Worm (Caenorhabditis elegans) whole organism, late embryonic: ENCODE results near the gene F45E12.5.

ENCODE experiments used
- ceh-2 ChIP-seq: sonication (generic microtip); optimal IDR thresholded peaks from 2 replicates; lab custom pipeline; 2016; ENCODE audit warnings: missing genotype, missing genetic modification characterization, missing compliant biosample characterization
- ceh-22 ChIP-seq: sonication (generic microtip); optimal IDR thresholded peaks from 2 replicates; lab custom pipeline; 2017; ENCODE audit warnings: missing biosample characterization, missing genetic modification characterization
- fkh-10 ChIP-seq: fragments of 150-350 bp; optimal IDR thresholded peaks from 2 replicates; lab custom pipeline; 2014; ENCODE audit warnings: missing biosample characterization, missing genetic modification reagents, missing genetic modification characterization
- nfya-1 ChIP-seq: sonication (generic microtip); optimal IDR thresholded peaks from 2 replicates; lab custom pipeline; 2017; ENCODE audit warnings: missing genetic modification characterization, mild to moderate bottlenecking, missing compliant biosample characterization, antibody characterized with exemption, moderate library complexity
- pqm-1 ChIP-seq: sonication (generic microtip); optimal IDR thresholded peaks from 2 replicates; lab custom pipeline; 2016; ENCODE audit warnings: missing genetic modification characterization, missing compliant biosample characterization
- syd-9 ChIP-seq: sonication (generic microtip); optimal IDR thresholded peaks from 2 replicates; lab custom pipeline; 2016; ENCODE audit warnings: mild to moderate bottlenecking, missing genetic modification characterization, moderate library complexity, missing compliant biosample characterization
- tbx-2 ChIP-seq: sonication (generic microtip); optimal IDR thresholded peaks from 2 replicates; lab custom pipeline; 2016; ENCODE audit warnings: missing genetic modification characterization, missing compliant biosample characterization
- ttx-3 ChIP-seq: sonication (generic microtip); optimal IDR thresholded peaks from 2 replicates; lab custom pipeline; 2016; ENCODE audit warnings: missing genetic modification reagents, missing genetic modification characterization, missing compliant biosample characterization

DNA sequence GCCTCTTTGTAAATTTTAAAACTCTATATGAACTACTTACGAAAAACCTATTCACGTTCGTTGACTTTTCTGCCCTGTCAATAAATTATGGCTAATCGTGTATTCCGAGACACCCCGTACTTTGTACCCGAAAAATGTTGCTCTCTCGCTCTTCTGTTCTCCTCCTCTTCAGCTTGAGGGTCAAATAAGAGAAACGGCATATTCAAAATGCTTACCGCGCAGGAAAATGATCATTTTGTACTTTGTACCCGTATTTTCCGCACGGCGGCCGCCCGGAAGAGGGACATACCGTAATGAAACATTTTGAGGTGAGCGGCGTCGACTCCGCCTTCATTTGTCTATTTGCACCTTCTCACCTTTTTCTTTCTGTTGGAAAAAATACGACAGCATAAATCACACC, 33.8 kb upstream of the F45E12.5 start:
- TF ChIP-seq ceh-22 (tag; lab: Kevin White, UChicago) (no peak), syd-9 (tag; lab: Kevin White, UChicago) (no peak), pqm-1 (tag; lab: Kevin White, UChicago) (no peak), ttx-3 (tag; lab: Kevin White, UChicago) (no peak), nfya-1 (no peak), fkh-10 (GFP tag; lab: Kevin White, UChicago) (no peak), ceh-2 (tag; lab: Kevin White, UChicago) (peak; percentile 33), tbx-2 (tag; lab: Kevin White, UChicago) (no peak)
